Fruit fly (Drosophila melanogaster): ENCODE measurements around the gene CG4374.

DNA sequence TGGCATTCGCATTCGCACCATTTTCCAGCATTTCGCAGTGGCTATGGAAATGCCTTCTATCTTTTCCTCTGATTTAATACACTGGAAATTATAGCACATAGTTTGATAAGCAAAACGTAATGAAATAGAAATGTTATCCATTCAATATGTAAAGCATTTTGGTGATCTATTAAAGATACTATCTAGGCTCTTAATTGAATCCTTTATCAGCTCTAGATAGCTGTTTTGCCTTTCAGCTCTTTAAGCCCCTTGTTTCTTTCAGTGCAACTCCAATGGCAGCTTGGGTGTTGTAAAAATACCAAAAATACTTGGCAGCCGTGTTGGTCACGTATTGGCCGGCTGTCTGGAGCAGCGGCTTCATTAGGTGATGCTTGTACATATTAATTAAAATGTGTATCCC is 107.0 kb downstream of the CG4374 start:
- TF ChIP-seq rn (GFP tag; IDR thresholded peaks at IDR 0.05) (no peak), CG9948 (tag; optimal IDR thresholded peaks at IDR 0.05) (no peak), CG8159 (tag; optimal IDR thresholded peaks at IDR 0.05) (no peak)
